Worm (Caenorhabditis elegans): ENCODE results near the gene sra-38.

DNA sequence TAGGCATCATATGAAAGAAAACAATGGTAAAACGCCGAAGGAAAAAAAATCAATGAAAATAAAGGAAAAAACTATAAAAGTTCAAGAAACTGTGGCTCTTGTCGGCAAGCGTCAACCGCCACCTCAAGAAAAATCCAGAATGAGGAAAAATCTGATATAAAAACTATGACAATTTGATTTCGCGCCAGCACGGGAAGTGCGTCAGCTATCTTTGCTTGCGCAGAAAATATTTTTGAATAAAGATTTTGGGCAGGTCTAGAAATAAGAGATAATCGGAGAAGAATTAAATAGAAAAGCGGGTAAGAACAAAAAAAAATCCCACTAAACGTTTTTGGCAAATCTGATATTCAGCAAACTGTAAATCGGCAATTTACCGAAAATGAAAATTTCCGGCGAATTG is 18.2 kb upstream of the sra-38 start:
- TF ChIP-seq unc-130 (GFP tag; optimal IDR thresholded peaks at IDR 0.05), result no peak
- no peak for TF ChIP-seq B0261.1 (tag; optimal IDR thresholded peaks at IDR 0.05)
- no peak for TF ChIP-seq Y56A3A.18 (GFP tag; IDR thresholded peaks at IDR 0.05)
- no peak for TF ChIP-seq let-607 (tag; optimal IDR thresholded peaks at IDR 0.05)
- peak; percentile 47 for TF ChIP-seq lin-54 (GFP tag; optimal IDR thresholded peaks at IDR 0.05)
- peak in 1 of 3 experiments; percentile 5 for TF ChIP-seq lin-35 (GFP tag; optimal IDR thresholded peaks at IDR 0.05)

All from whole organism, young adult.